Fruit fly (Drosophila melanogaster) whole organism, embryonic: Measurements from ENCODE around the gene klu.

Source experiments
- CG14965 ChIP-seq: fragments of 200-800 bp; sonication (Bioruptor generic); optimal IDR thresholded peaks from 2 replicates; lab custom pipeline; 2016; ENCODE audit warnings: missing biosample characterization, missing genetic modification characterization, borderline replicate concordance
- CG43689 ChIP-seq: fragments of 200-800 bp; sonication (Bioruptor generic); IDR thresholded peaks from 2 replicates; pipeline ENCODE4 v1.3.6; 2022; ENCODE audit warnings: missing biosample characterization, missing genetic modification characterization
- CG7556 ChIP-seq: fragments of 200-800 bp; sonication (Bioruptor generic); optimal IDR thresholded peaks from 2 replicates; lab custom pipeline; 2017; ENCODE audit warnings: missing biosample characterization, mild to moderate bottlenecking, missing genetic modification characterization
- CG9876 ChIP-seq: fragments of 200-800 bp; sonication (Bioruptor generic); optimal IDR thresholded peaks from 2 replicates; lab custom pipeline; 2016; ENCODE audit warnings: missing biosample characterization, missing genetic modification characterization
- Dref ChIP-seq: fragments of 200-800 bp; sonication (Bioruptor generic); IDR thresholded peaks from 2 replicates; pipeline ENCODE4 v1.3.6; 2022; ENCODE audit warnings: missing biosample characterization, missing genetic modification characterization
- Nf-YA ChIP-seq: fragments of 200-800 bp; sonication (Bioruptor generic); IDR thresholded peaks from 2 replicates; pipeline ENCODE4 v1.3.6; 2022; ENCODE audit warnings: missing biosample characterization, missing genetic modification characterization
- Trl ChIP-seq, 3 experiments: fragments of >200 bp in 2 of 3; fragments of 200-800 bp in 1 of 3; sonication (Bioruptor generic) in 1 of 3; optimal IDR thresholded peaks; 2 replicates in 1 of 3; 3 replicates in 2 of 3; lab custom pipeline; 2016 to 2017; ENCODE audit warnings: missing biosample characterization in 1 of 3, missing genetic modification characterization in 1 of 3
- gsb-n ChIP-seq: fragments of 200-800 bp; sonication (Bioruptor generic); optimal IDR thresholded peaks from 3 replicates; lab custom pipeline; 2018; ENCODE audit warnings: missing biosample characterization, mild to moderate bottlenecking, missing genetic modification characterization
- pnt ChIP-seq: fragments of 200-800 bp; sonication (Bioruptor generic); optimal IDR thresholded peaks from 3 replicates; lab custom pipeline; 2016; ENCODE audit warnings: missing biosample characterization, missing genetic modification characterization
- rib ChIP-seq: fragments of 200-800 bp; sonication (Bioruptor generic); IDR thresholded peaks from 2 replicates; pipeline ENCODE4 v1.3.6; 2022; ENCODE audit warnings: missing biosample characterization, missing genetic modification characterization
- unpg ChIP-seq: fragments of 200-800 bp; sonication (Bioruptor generic); optimal IDR thresholded peaks from 3 replicates; lab custom pipeline; 2018; ENCODE audit warnings: missing biosample characterization, mild to moderate bottlenecking, missing genetic modification characterization, moderate library complexity
- zen ChIP-seq: fragments of 200-800 bp; sonication (Bioruptor generic); optimal IDR thresholded peaks from 3 replicates; lab custom pipeline; 2018; ENCODE audit warnings: missing biosample characterization, mild to moderate bottlenecking, missing genetic modification characterization, moderate library complexity

DNA sequence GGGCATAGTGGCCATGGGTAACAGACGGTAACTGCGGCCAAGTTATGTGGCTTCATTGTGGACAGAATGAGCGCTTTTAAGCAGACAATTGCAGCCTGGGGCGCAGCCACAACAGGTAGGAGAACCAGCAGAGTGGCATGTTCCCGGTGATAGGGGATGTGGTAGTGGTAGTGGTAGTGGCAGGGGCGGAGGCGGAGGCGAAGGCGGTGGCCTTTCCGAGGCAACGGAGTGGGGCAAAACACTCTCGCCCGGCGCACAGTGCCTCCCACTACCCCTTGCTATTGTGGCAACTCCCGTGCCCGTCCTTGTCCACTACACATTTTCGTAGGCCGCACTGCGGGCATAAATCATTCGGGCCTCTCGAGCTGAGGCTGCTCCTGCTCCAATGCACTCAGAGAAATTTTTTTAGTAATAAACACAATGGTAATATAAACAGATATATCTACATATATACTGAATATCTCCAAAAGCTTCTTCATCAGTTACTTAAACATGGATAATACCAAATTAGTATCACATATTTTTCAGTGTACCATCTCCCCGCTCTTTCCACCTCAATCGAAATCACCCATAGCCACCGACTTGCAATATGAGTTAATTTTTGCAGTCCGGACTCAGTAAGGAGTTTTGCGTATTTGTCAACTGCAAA, 24.5 kb upstream of the klu start:
- TF ChIP-seq CG14965 (GFP tag; lab: Kevin White, UChicago) = no peak
- TF ChIP-seq Dref = no peak
- TF ChIP-seq gsb-n (tag; lab: Kevin White, UChicago) = no peak
- no peak for TF ChIP-seq CG7556
- no peak for TF ChIP-seq CG9876 (GFP tag; lab: Kevin White, UChicago)
- no peak for TF ChIP-seq Nf-YA (GFP tag; lab: Robert Waterston, UW)
- no peak for TF ChIP-seq zen (tag; lab: Kevin White, UChicago)
- TF ChIP-seq rib = no peak
- no peak for TF ChIP-seq unpg (GFP tag; lab: Kevin White, UChicago)
- TF ChIP-seq pnt = no peak
- TF ChIP-seq Trl (optimal IDR thresholded peaks at IDR 0.05; lab: Kevin White, UChicago) = no peak
- no peak for TF ChIP-seq Trl (GFP tag; optimal IDR thresholded peaks at IDR 0.05; lab: Kevin White, UChicago)
- TF ChIP-seq CG43689 = no peak
